Worm (Caenorhabditis elegans) whole organism, early embryonic: ENCODE results near the gene F13H8.6.

Experiments
- ama-1 ChIP-seq: fragments of 150-350 bp; optimal IDR thresholded peaks from 2 replicates; lab custom pipeline; 2014
- ceh-13 ChIP-seq: fragments of 200-800 bp; sonication (Bioruptor generic); optimal IDR thresholded peaks from 2 replicates; lab custom pipeline; 2018; ENCODE audit warnings: mild to moderate bottlenecking, missing genetic modification characterization, missing compliant biosample characterization
- tbx-11 ChIP-seq: fragments of 200-800 bp; sonication (Bioruptor generic); IDR thresholded peaks from 2 replicates; pipeline ENCODE4 v1.3.6; 2022; ENCODE audit warnings: missing genetic modification characterization, missing compliant biosample characterization

ce11 chrII:6248503-6248902, 38.3 kb downstream of the F13H8.6 start:
- TF ChIP-seq ama-1 (lab: Kevin White, UChicago) (no peak), tbx-11 (GFP tag; lab: Robert Waterston, UW) (peak; percentile 91), ceh-13 (GFP tag; lab: Kevin White, UChicago) (peak; percentile 82)
